Worm (Caenorhabditis elegans) whole organism, L2 larva: ENCODE data around the gene F10C2.3.

Experiments used
- ama-1 ChIP-seq: fragments of 150-350 bp; optimal IDR thresholded peaks from 2 replicates; lab custom pipeline; 2018; ENCODE audit warnings: inconsistent platforms
- ceh-82 ChIP-seq: fragments of 150-350 bp; optimal IDR thresholded peaks from 2 replicates; lab custom pipeline; 2014; ENCODE audit warnings: missing biosample characterization, missing genetic modification characterization
- lin-11 ChIP-seq: fragments of 150-350 bp; sonication (generic microtip); optimal IDR thresholded peaks from 2 replicates; lab custom pipeline; 2014; ENCODE audit warnings: missing biosample characterization, missing genetic modification characterization, inconsistent platforms, mixed read lengths
- nhr-6 ChIP-seq: fragments of 150-350 bp; optimal IDR thresholded peaks from 2 replicates; lab custom pipeline; 2014; ENCODE audit warnings: missing biosample characterization, missing genetic modification characterization
- nhr-77 ChIP-seq: fragments of 150-350 bp; optimal IDR thresholded peaks from 2 replicates; lab custom pipeline; 2014; ENCODE audit warnings: missing biosample characterization, missing genetic modification characterization
- snpc-4 ChIP-seq: fragments of 150-350 bp; optimal IDR thresholded peaks from 2 replicates; lab custom pipeline; 2014; ENCODE audit warnings: missing biosample characterization, missing genetic modification characterization
- ztf-1 ChIP-seq: fragments of 200-800 bp; sonication (Bioruptor generic); conservative IDR thresholded peaks from 2 replicates; pipeline ENCODE4 v1.3.6; 2022; ENCODE audit warnings: missing genetic modification characterization, missing compliant biosample characterization

DNA sequence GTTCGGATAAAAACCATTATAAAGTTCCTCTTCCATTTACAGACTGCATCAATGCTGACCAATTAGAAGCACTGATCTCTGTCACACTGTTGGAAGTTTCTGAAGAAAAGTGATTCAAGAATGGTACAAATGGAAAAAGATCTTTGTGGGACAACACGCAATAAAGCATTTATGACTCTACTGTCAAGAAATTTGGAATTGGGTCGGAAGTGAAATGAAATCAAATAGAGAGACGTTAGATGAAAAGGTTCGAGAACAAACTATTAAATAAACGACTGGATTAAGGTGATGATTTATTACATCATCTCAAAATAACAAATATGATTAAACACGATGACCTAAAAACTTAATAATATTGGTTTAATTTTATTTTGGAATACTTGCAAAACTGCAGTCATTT is 13.6 kb upstream of the F10C2.3 start, which contains the start of gene F57F5.3:
- TF ChIP-seq ztf-1 (GFP tag; lab: Robert Waterston, UW) (no peak), ceh-82 (no peak), nhr-6 (tag; lab: Kevin White, UChicago) (no peak), ama-1 (lab: Kevin White, UChicago) (no peak), nhr-77 (no peak), snpc-4 (tag; lab: Kevin White, UChicago) (no peak), lin-11 (tag; lab: Kevin White, UChicago) (no peak)
